Fruit fly (Drosophila melanogaster) whole organism, wandering third instar larva: Measurements from ENCODE around the gene CG15725.

Experiments
- Abd-B ChIP-seq: fragments of >200 bp; optimal IDR thresholded peaks from 2 replicates; lab custom pipeline; 2017; ENCODE audit warnings: missing biosample characterization, missing genetic modification characterization
- CG32264 ChIP-seq: fragments of 200-800 bp; sonication (Bioruptor generic); optimal IDR thresholded peaks from 2 replicates; lab custom pipeline; 2016; ENCODE audit warnings: missing biosample characterization, missing genetic modification characterization
- CG9705 ChIP-seq: fragments of 200-800 bp; sonication (Bioruptor generic); optimal IDR thresholded peaks from 2 replicates; lab custom pipeline; 2018; ENCODE audit warnings: missing biosample characterization, mild to moderate bottlenecking, missing genetic modification characterization
- CrebA ChIP-seq: fragments of 200-800 bp; sonication (Bioruptor generic); optimal IDR thresholded peaks from 2 replicates; lab custom pipeline; 2016; ENCODE audit warnings: missing biosample characterization, mild to moderate bottlenecking, missing genetic modification characterization, borderline replicate concordance
- Dfd ChIP-seq: fragments of >200 bp; optimal IDR thresholded peaks from 2 replicates; lab custom pipeline; 2017; ENCODE audit warnings: missing biosample characterization, missing genetic modification characterization
- Dif ChIP-seq: fragments of 200-275, 200-300 bp; sonication (Bioruptor generic); optimal IDR thresholded peaks from 2 replicates; lab custom pipeline; 2018; ENCODE audit warnings: missing biosample characterization, missing genetic modification characterization; ENCODE audit not compliant: partially characterized antibody
- GATAd ChIP-seq: sonication (Bioruptor generic); optimal IDR thresholded peaks from 2 replicates; lab custom pipeline; 2016; ENCODE audit warnings: missing biosample characterization, missing genetic modification characterization
- HLH106 ChIP-seq: fragments of 200-800 bp; optimal IDR thresholded peaks from 3 replicates; lab custom pipeline; 2019; ENCODE audit warnings: missing biosample characterization, mild to moderate bottlenecking, missing genetic modification characterization, moderate library complexity
- Hnf4 ChIP-seq: fragments of 200-800 bp; sonication (Bioruptor generic); optimal IDR thresholded peaks from 2 replicates; lab custom pipeline; 2016; ENCODE audit warnings: missing biosample characterization, mild to moderate bottlenecking, missing genetic modification characterization
- Hr78 ChIP-seq: fragments of >200 bp; optimal IDR thresholded peaks from 2 replicates; lab custom pipeline; 2017; ENCODE audit warnings: missing biosample characterization, missing genetic modification characterization
- Hr83 ChIP-seq: fragments of 200-300 bp; sonication (Bioruptor generic); optimal IDR thresholded peaks from 2 replicates; lab custom pipeline; 2016; ENCODE audit warnings: missing biosample characterization, mild to moderate bottlenecking, missing genetic modification characterization, moderate library complexity; ENCODE audit not compliant: poor library complexity, severe bottlenecking
- Jra ChIP-seq: sonication (Bioruptor generic); optimal IDR thresholded peaks from 2 replicates; lab custom pipeline; 2016; ENCODE audit warnings: missing biosample characterization, missing genetic modification characterization
- Myc ChIP-seq: fragments of >200 bp; optimal IDR thresholded peaks from 2 replicates; lab custom pipeline; 2017
- N ChIP-seq: fragments of >200 bp; optimal IDR thresholded peaks from 2 replicates; lab custom pipeline; 2018; ENCODE audit warnings: missing biosample characterization, missing external identifiers, missing genetic modification characterization
- OdsH ChIP-seq: fragments of 200-800 bp; sonication (Bioruptor generic); optimal IDR thresholded peaks from 2 replicates; lab custom pipeline; 2016; ENCODE audit warnings: missing biosample characterization, mild to moderate bottlenecking, missing genetic modification characterization
- Rel ChIP-seq, 2 experiments: fragments of 200-800 bp; sonication (Bioruptor generic) in 1 of 2; optimal IDR thresholded peaks; 2 replicates in 1 of 2; 3 replicates in 1 of 2; lab custom pipeline; 2016 to 2019; ENCODE audit warnings: mild to moderate bottlenecking in 2 of 2, missing biosample characterization in 2 of 2, missing genetic modification characterization in 2 of 2, moderate library complexity in 1 of 2
- Sp1 ChIP-seq: fragments of 200-800 bp; sonication (Bioruptor generic); optimal IDR thresholded peaks from 3 replicates; lab custom pipeline; 2019; ENCODE audit warnings: missing biosample characterization, mild to moderate bottlenecking, missing genetic modification characterization, moderate library complexity
- Vsx2 ChIP-seq: fragments of 200-300, 225-300 bp; sonication (Bioruptor generic); optimal IDR thresholded peaks from 2 replicates; lab custom pipeline; 2018; ENCODE audit warnings: missing biosample characterization, missing genetic modification characterization; ENCODE audit not compliant: partially characterized antibody
- br ChIP-seq: fragments of 200-800 bp; sonication (Bioruptor generic); optimal IDR thresholded peaks from 2 replicates; lab custom pipeline; 2016; ENCODE audit warnings: missing biosample characterization, missing genetic modification characterization
- brk ChIP-seq: fragments of 200-800 bp; sonication (Bioruptor generic); optimal IDR thresholded peaks from 2 replicates; lab custom pipeline; 2016; ENCODE audit warnings: missing biosample characterization, mild to moderate bottlenecking, missing genetic modification characterization
- dmrt93B ChIP-seq: fragments of 200-800 bp; sonication (Bioruptor generic); optimal IDR thresholded peaks from 2 replicates; lab custom pipeline; 2018; ENCODE audit warnings: missing biosample characterization, mild to moderate bottlenecking, missing genetic modification characterization
- dsf ChIP-seq: sonication (Bioruptor generic); optimal IDR thresholded peaks from 2 replicates; lab custom pipeline; 2016; ENCODE audit warnings: missing biosample characterization, missing genetic modification characterization, borderline replicate concordance
- ey ChIP-seq: fragments of 200-800 bp; sonication (Bioruptor generic); optimal IDR thresholded peaks from 2 replicates; lab custom pipeline; 2016; ENCODE audit warnings: missing biosample characterization, missing genetic modification characterization
- foxo ChIP-seq, 2 experiments: fragments of 200-800 bp; sonication (Bioruptor generic); optimal IDR thresholded peaks; 2 replicates in 1 of 2; 3 replicates in 1 of 2; lab custom pipeline; 2016 to 2017; ENCODE audit warnings: missing biosample characterization in 2 of 2, missing genetic modification characterization in 2 of 2
- fru ChIP-seq: fragments of 200-800 bp; sonication (Bioruptor generic); optimal IDR thresholded peaks from 3 replicates; lab custom pipeline; 2016; ENCODE audit warnings: missing biosample characterization, mild to moderate bottlenecking, missing genetic modification characterization
- h ChIP-seq: fragments of 200-800 bp; sonication (Bioruptor generic); optimal IDR thresholded peaks from 3 replicates; lab custom pipeline; 2016; ENCODE audit warnings: missing biosample characterization, mild to moderate bottlenecking, missing genetic modification characterization
- jim ChIP-seq: fragments of 175-275, 200-325 bp; sonication (Bioruptor generic); optimal IDR thresholded peaks from 2 replicates; lab custom pipeline; 2016; ENCODE audit warnings: missing biosample characterization, mild to moderate bottlenecking, missing genetic modification characterization
- lola ChIP-seq: fragments of >200 bp; optimal IDR thresholded peaks from 2 replicates; lab custom pipeline; 2017; ENCODE audit warnings: missing biosample characterization, missing genetic modification characterization
- pan ChIP-seq: fragments of >200 bp; optimal IDR thresholded peaks from 2 replicates; lab custom pipeline; 2017
- psq ChIP-seq: fragments of 200-800 bp; sonication (Bioruptor generic); optimal IDR thresholded peaks from 3 replicates; lab custom pipeline; 2017; ENCODE audit warnings: missing biosample characterization, mild to moderate bottlenecking, missing genetic modification characterization, moderate library complexity
- rgr ChIP-seq: fragments of 200-800 bp; sonication (Bioruptor generic); optimal IDR thresholded peaks from 3 replicates; lab custom pipeline; 2016; ENCODE audit warnings: missing biosample characterization, mild to moderate bottlenecking, missing genetic modification characterization
- sage ChIP-seq: fragments of 200-800 bp; sonication (Bioruptor generic); optimal IDR thresholded peaks from 2 replicates; lab custom pipeline; 2016; ENCODE audit warnings: missing biosample characterization, mild to moderate bottlenecking, missing genetic modification characterization
- tai ChIP-seq: sonication (Bioruptor generic); optimal IDR thresholded peaks from 2 replicates; lab custom pipeline; 2016; ENCODE audit warnings: missing biosample characterization, missing genetic modification characterization
- woc ChIP-seq: sonication (Bioruptor generic); optimal IDR thresholded peaks from 2 replicates; lab custom pipeline; 2016; ENCODE audit warnings: missing biosample characterization, mild to moderate bottlenecking, missing genetic modification characterization

The CG15725 gene

dm6 chrX:12673833-12674541, 31.7 kb upstream of the CG15725 start:
- TF ChIP-seq CG32264 (GFP tag; lab: Kevin White, UChicago), result no peak
- TF ChIP-seq Sp1, result peak; percentile 43
- no peak for TF ChIP-seq CrebA (GFP tag; lab: Kevin White, UChicago)
- TF ChIP-seq jim (GFP tag; lab: Kevin White, UChicago), result peak; percentile 74
- TF ChIP-seq Jra, result peak; percentile 9
- TF ChIP-seq brk (GFP tag; lab: Kevin White, UChicago), result no peak
- TF ChIP-seq Rel (GFP tag; optimal IDR thresholded peaks at IDR 0.05; lab: Kevin White, UChicago), result no peak
- peak; percentile 22 for TF ChIP-seq Rel (tag; optimal IDR thresholded peaks at IDR 0.05; lab: Kevin White, UChicago)
- no peak for TF ChIP-seq ey (GFP tag; lab: Kevin White, UChicago)
- TF ChIP-seq Dif, result peak; percentile 30
- no peak for TF ChIP-seq Dfd (GFP tag; lab: Kevin White, UChicago)
- peak; percentile 58 for TF ChIP-seq Hnf4
- TF ChIP-seq woc (GFP tag; lab: Kevin White, UChicago), result peak; percentile 65
- TF ChIP-seq rgr, result no peak
- TF ChIP-seq Myc (lab: Kevin White, UChicago), result no peak
- no peak for TF ChIP-seq dmrt93B (GFP tag; lab: Kevin White, UChicago)
- TF ChIP-seq fru (GFP tag; lab: Kevin White, UChicago), result peak; percentile 10
- TF ChIP-seq psq (GFP tag; lab: Kevin White, UChicago), result peak; percentile 77

- TF ChIP-seq Rel (GFP tag; optimal IDR thresholded peaks at IDR 0.05; lab: Kevin White, UChicago) (peak; percentile 39), Rel (tag; optimal IDR thresholded peaks at IDR 0.05; lab: Kevin White, UChicago) (no peak), Abd-B (GFP tag; lab: Kevin White, UChicago) (no peak), foxo (GFP tag; optimal IDR thresholded peaks at IDR 0.05; lab: Kevin White, UChicago) (peak in 1 of 2 experiments; percentile 13), sage (GFP tag; lab: Kevin White, UChicago) (peak; percentile 48), br (GFP tag; lab: Kevin White, UChicago) (peak; percentile 3), tai (GFP tag; lab: Kevin White, UChicago) (no peak), h (GFP tag; lab: Kevin White, UChicago) (peak; percentile 27), OdsH (GFP tag; lab: Kevin White, UChicago) (no peak), Sp1 (peak; percentile 4), fru (GFP tag; lab: Kevin White, UChicago) (no peak)
Observed at dm6 chrX:12675284-12675683, 30.4 kb upstream of the CG15725 start.

DNA sequence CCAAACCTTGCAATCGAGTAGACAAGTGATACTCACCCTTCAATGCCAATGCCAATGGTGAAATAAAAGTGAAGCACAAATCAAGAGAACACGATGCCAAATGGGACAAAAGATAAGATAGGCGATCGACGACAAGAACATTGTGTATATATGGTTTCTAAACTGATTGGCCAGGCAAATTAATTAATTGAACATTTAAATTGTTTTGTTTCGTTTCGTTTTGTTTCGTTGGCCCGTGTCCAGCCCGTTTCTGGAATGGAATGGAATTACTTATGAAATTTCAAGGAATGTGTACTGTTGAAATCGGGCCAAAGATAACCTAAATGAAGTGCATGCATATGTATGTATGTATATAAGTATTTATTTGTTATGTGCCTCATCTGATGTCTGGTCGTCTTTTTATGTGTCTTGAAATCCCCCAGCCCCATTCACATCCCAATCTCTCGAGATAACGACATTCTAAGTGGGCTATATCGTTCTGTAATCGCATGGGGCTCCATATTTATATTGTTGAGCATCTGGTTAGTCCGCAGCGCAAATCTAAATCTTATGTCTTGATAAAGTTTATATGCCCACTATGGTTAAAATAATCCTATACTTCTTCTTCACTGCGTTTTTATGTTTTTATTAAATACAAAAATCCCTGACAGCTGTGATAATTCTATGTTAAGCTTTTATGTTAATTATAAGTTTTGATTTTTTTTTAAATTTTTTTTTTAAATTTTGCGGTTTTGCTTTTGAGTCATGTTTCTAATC, 29.7 kb upstream of the CG15725 start:
- TF ChIP-seq Rel (GFP tag; optimal IDR thresholded peaks at IDR 0.05; lab: Kevin White, UChicago) (no peak), Rel (tag; optimal IDR thresholded peaks at IDR 0.05; lab: Kevin White, UChicago) (peak; percentile 76), Dfd (GFP tag; lab: Kevin White, UChicago) (no peak)

DNA sequence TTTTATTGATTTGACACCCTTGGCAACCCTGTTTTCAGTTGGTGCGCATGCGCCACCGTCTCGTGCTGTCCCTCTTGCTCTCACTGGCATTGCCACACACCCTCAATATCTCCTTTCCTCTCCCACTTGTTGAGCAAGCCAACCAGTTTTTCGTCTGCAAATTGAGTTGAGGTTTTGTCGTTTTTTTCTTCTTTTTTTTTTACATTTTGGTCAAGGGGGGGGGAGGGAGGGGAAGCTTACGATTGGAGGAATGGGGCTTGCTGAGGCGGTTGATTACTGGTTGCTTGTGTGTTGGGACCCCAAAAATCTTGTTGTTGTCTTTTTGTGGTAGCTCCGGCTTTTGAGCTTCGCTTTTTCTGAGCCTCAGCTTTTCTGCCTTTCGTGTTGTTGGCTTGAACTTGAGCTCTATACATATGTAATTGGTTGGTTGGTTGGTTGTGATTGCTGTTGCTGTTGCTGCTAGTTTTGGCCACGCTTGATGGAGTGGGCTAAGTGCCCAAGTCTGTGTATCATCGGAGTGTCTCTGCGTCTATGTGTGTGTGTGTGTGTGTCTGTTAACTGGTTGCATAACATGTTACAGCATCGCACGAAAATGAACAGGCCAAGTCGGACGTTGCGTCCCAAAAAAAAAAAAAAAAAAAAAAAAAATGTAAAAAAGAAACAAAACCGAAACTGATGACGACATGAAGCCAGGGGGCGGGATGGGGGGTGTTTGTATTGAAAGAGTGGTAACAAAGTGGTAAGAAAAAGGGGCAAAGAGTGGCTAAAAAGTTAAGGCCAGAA, 28.9 kb upstream of the CG15725 start:
- TF ChIP-seq Rel (GFP tag; optimal IDR thresholded peaks at IDR 0.05; lab: Kevin White, UChicago) (peak; percentile 59), Rel (tag; optimal IDR thresholded peaks at IDR 0.05; lab: Kevin White, UChicago) (peak; percentile 41), rgr (no peak), woc (GFP tag; lab: Kevin White, UChicago) (peak; percentile 18), dsf (GFP tag; lab: Kevin White, UChicago) (no peak), HLH106 (tag; lab: Kevin White, UChicago) (peak; percentile 7), Dfd (GFP tag; lab: Kevin White, UChicago) (peak; percentile 63), tai (GFP tag; lab: Kevin White, UChicago) (no peak), dmrt93B (GFP tag; lab: Kevin White, UChicago) (no peak), OdsH (GFP tag; lab: Kevin White, UChicago) (no peak), lola (GFP tag; lab: Kevin White, UChicago) (no peak), Myc (lab: Kevin White, UChicago) (no peak), jim (GFP tag; lab: Kevin White, UChicago) (peak; percentile 72), CG32264 (GFP tag; lab: Kevin White, UChicago) (no peak), N (GFP tag; lab: Kevin White, UChicago) (no peak), GATAd (no peak), Hr83 (GFP tag; lab: Kevin White, UChicago) (no peak), pan (no peak), CrebA (GFP tag; lab: Kevin White, UChicago) (peak; percentile 58), Abd-B (GFP tag; lab: Kevin White, UChicago) (no peak), Jra (peak; percentile 39), ey (GFP tag; lab: Kevin White, UChicago) (no peak), Hnf4 (peak; percentile 6), fru (GFP tag; lab: Kevin White, UChicago) (peak; percentile 54), psq (GFP tag; lab: Kevin White, UChicago) (peak; percentile 81), Vsx2 (GFP tag; lab: Kevin White, UChicago) (no peak), h (GFP tag; lab: Kevin White, UChicago) (no peak), Hr78 (no peak), sage (GFP tag; lab: Kevin White, UChicago) (peak; percentile 29), Dif (no peak), foxo (GFP tag; optimal IDR thresholded peaks at IDR 0.05; lab: Kevin White, UChicago) (peak in 1 of 2 experiments; percentile 4), CG9705 (GFP tag; lab: Kevin White, UChicago) (no peak), brk (GFP tag; lab: Kevin White, UChicago) (peak; percentile 38)
